Worm (Caenorhabditis elegans) whole organism, L4 larva: ENCODE data around the gene klp-20.
"Not testable (repeated sequence)": the region's sequence is repeated elsewhere in the genome, so short reads cannot be mapped to it uniquely, and the experiment has no call there.

ENCODE experiments used
- nhr-237 ChIP-seq: sonication (generic microtip); optimal IDR thresholded peaks from 2 replicates; lab custom pipeline; 2017; ENCODE audit warnings: missing biosample characterization, missing genetic modification characterization
- nhr-76 ChIP-seq: fragments of 150-350 bp; optimal IDR thresholded peaks from 2 replicates; lab custom pipeline; 2014; ENCODE audit warnings: missing biosample characterization, missing genetic modification characterization
- nhr-77 ChIP-seq: fragments of 150-350 bp; optimal IDR thresholded peaks from 2 replicates; lab custom pipeline; 2014; ENCODE audit warnings: missing biosample characterization, missing genetic modification characterization
- zag-1 ChIP-seq: fragments of 150-350 bp; optimal IDR thresholded peaks from 2 replicates; lab custom pipeline; 2014; ENCODE audit warnings: missing biosample characterization, missing genetic modification characterization

ce11 chrIII:185909-186308 lies 23.9 kb upstream of the klp-20 start:
- not testable (repeated sequence) for TF ChIP-seq nhr-76 (tag; lab: Kevin White, UChicago); nhr-77 (tag; lab: Kevin White, UChicago); nhr-237; zag-1 (tag; lab: Kevin White, UChicago)
